Fruit fly (Drosophila melanogaster) whole organism, embryonic: ENCODE measurements around the gene Kah.

ENCODE experiments used
- CG10147 ChIP-seq: fragments of 200-800 bp; sonication (Bioruptor generic); optimal IDR thresholded peaks from 2 replicates; lab custom pipeline; 2019; ENCODE audit warnings: missing biosample characterization, mild to moderate bottlenecking, missing genetic modification characterization, moderate library complexity
- CG1024 ChIP-seq: fragments of 200-800 bp; sonication (Bioruptor generic); IDR thresholded peaks from 2 replicates; pipeline ENCODE4 v1.3.6; 2022; ENCODE audit warnings: missing biosample characterization, missing genetic modification characterization
- CG11723 ChIP-seq: fragments of 200-800 bp; sonication (Bioruptor generic); optimal IDR thresholded peaks from 2 replicates; lab custom pipeline; 2017; ENCODE audit warnings: missing biosample characterization, mild to moderate bottlenecking, missing genetic modification characterization
- CG1647 ChIP-seq: fragments of 200-800 bp; sonication (Bioruptor generic); optimal IDR thresholded peaks from 3 replicates; lab custom pipeline; 2016; ENCODE audit warnings: missing biosample characterization, missing genetic modification characterization
- CG16815 ChIP-seq: fragments of 200-800 bp; sonication (Bioruptor generic); optimal IDR thresholded peaks from 3 replicates; lab custom pipeline; 2017; ENCODE audit warnings: missing biosample characterization, mild to moderate bottlenecking, missing genetic modification characterization
- CG17361 ChIP-seq: fragments of 200-800 bp; sonication (Bioruptor generic); IDR thresholded peaks from 3 replicates; pipeline ENCODE4 v1.3.6; 2022; ENCODE audit warnings: missing biosample characterization, missing genetic modification characterization
- CG17829 ChIP-seq: fragments of 200-800 bp; optimal IDR thresholded peaks from 2 replicates; lab custom pipeline; 2019; ENCODE audit warnings: missing biosample characterization, mild to moderate bottlenecking, missing genetic modification characterization, moderate library complexity
- CG18599 ChIP-seq: fragments of 200-800 bp; sonication (Bioruptor generic); optimal IDR thresholded peaks from 3 replicates; lab custom pipeline; 2017; ENCODE audit warnings: missing biosample characterization, missing genetic modification characterization, mild to moderate bottlenecking, moderate library complexity, missing genetic modification reagents
- CG31388 ChIP-seq: fragments of 200-800 bp; sonication (Bioruptor generic); optimal IDR thresholded peaks from 2 replicates; lab custom pipeline; 2016; ENCODE audit warnings: missing biosample characterization, missing genetic modification characterization
- CG3281 ChIP-seq: fragments of 200-800 bp; sonication (Bioruptor generic); optimal IDR thresholded peaks from 3 replicates; lab custom pipeline; 2017; ENCODE audit warnings: missing biosample characterization, mild to moderate bottlenecking, missing genetic modification characterization
- CG3838 ChIP-seq: fragments of 200-800 bp; sonication (Bioruptor generic); optimal IDR thresholded peaks from 3 replicates; lab custom pipeline; 2016; ENCODE audit warnings: missing biosample characterization, missing genetic modification characterization
- CG43689 ChIP-seq: fragments of 200-800 bp; sonication (Bioruptor generic); IDR thresholded peaks from 2 replicates; pipeline ENCODE4 v1.3.6; 2022; ENCODE audit warnings: missing biosample characterization, missing genetic modification characterization
- CG4404 ChIP-seq: fragments of 200-800 bp; sonication (Bioruptor generic); IDR thresholded peaks from 2 replicates; pipeline ENCODE4 v1.3.6; 2022; ENCODE audit warnings: missing biosample characterization, missing genetic modification characterization
- CG4424 ChIP-seq: fragments of 200-800 bp; sonication (Bioruptor generic); optimal IDR thresholded peaks from 3 replicates; lab custom pipeline; 2016; ENCODE audit warnings: missing biosample characterization, missing genetic modification characterization
- CG5180 ChIP-seq: fragments of 200-800 bp; sonication (Bioruptor generic); optimal IDR thresholded peaks from 3 replicates; lab custom pipeline; 2017; ENCODE audit warnings: missing biosample characterization, missing genetic modification characterization, mild to moderate bottlenecking, moderate library complexity, missing genetic modification reagents
- CG5953 ChIP-seq: fragments of 200-800 bp; sonication (Bioruptor generic); IDR thresholded peaks from 2 replicates; pipeline ENCODE4 v1.3.6; 2022; ENCODE audit warnings: missing biosample characterization, missing genetic modification characterization
- CG6765 ChIP-seq: fragments of 200-800 bp; sonication (Bioruptor generic); optimal IDR thresholded peaks from 3 replicates; lab custom pipeline; 2017; ENCODE audit warnings: missing biosample characterization, mild to moderate bottlenecking, missing genetic modification characterization
- CG6813 ChIP-seq: fragments of 200-800 bp; sonication (Bioruptor generic); optimal IDR thresholded peaks from 2 replicates; lab custom pipeline; 2017; ENCODE audit warnings: missing biosample characterization, missing genetic modification characterization, mild to moderate bottlenecking, moderate library complexity, missing genetic modification reagents
- CG7271 ChIP-seq: fragments of 200-800 bp; sonication (Bioruptor generic); optimal IDR thresholded peaks from 2 replicates; lab custom pipeline; 2018; ENCODE audit warnings: missing biosample characterization, mild to moderate bottlenecking, missing genetic modification characterization, moderate library complexity
- CG8281 ChIP-seq: fragments of 200-800 bp; sonication (Bioruptor generic); optimal IDR thresholded peaks from 2 replicates; lab custom pipeline; 2018; ENCODE audit warnings: missing biosample characterization, mild to moderate bottlenecking, missing genetic modification characterization, moderate library complexity
- CTCF ChIP-seq: fragments of 200-800 bp; sonication (Bioruptor generic); optimal IDR thresholded peaks from 2 replicates; lab custom pipeline; 2017; ENCODE audit warnings: missing biosample characterization, mild to moderate bottlenecking, missing genetic modification characterization, moderate library complexity
- CoRest ChIP-seq: fragments of 200-800 bp; sonication (Bioruptor generic); optimal IDR thresholded peaks from 3 replicates; lab custom pipeline; 2018; ENCODE audit warnings: missing biosample characterization, mild to moderate bottlenecking, missing genetic modification characterization, moderate library complexity
- Doc3 ChIP-seq: fragments of 200-800 bp; sonication (Bioruptor generic); IDR thresholded peaks from 3 replicates; pipeline ENCODE4 v1.3.6; 2022; ENCODE audit warnings: missing biosample characterization, missing genetic modification characterization; ENCODE audit not compliant: partially characterized antibody
- HLHmδ ChIP-seq: fragments of 200-800 bp; sonication (Bioruptor generic); optimal IDR thresholded peaks from 2 replicates; lab custom pipeline; 2018; ENCODE audit warnings: missing biosample characterization, mild to moderate bottlenecking, missing genetic modification characterization, moderate library complexity
- Hr3 ChIP-seq: fragments of 200-800 bp; sonication (Bioruptor generic); optimal IDR thresholded peaks from 3 replicates; lab custom pipeline; 2016; ENCODE audit warnings: missing biosample characterization, missing genetic modification characterization
- Hr78 ChIP-seq, 2 experiments: fragments of 200-800 bp in 1 of 2; fragments of >200 bp in 1 of 2; sonication (Bioruptor generic) in 1 of 2; optimal IDR thresholded peaks; 2 replicates each; lab custom pipeline; 2017 to 2019; ENCODE audit warnings: missing biosample characterization in 2 of 2, missing genetic modification characterization in 2 of 2, mild to moderate bottlenecking in 1 of 2, moderate library complexity in 1 of 2
- Meics ChIP-seq: fragments of 200-800 bp; sonication (Bioruptor generic); optimal IDR thresholded peaks from 2 replicates; lab custom pipeline; 2017; ENCODE audit warnings: missing biosample characterization, mild to moderate bottlenecking, missing genetic modification characterization
- NC2β ChIP-seq: fragments of 200-800 bp; sonication (Bioruptor generic); optimal IDR thresholded peaks from 2 replicates; lab custom pipeline; 2016; ENCODE audit warnings: missing biosample characterization, missing genetic modification characterization
- NfI ChIP-seq: fragments of 200-800 bp; sonication (Bioruptor generic); optimal IDR thresholded peaks from 3 replicates; lab custom pipeline; 2018; ENCODE audit warnings: missing biosample characterization, mild to moderate bottlenecking, missing genetic modification characterization, moderate library complexity
- Pdp1 ChIP-seq, 2 experiments: fragments of 200-800 bp; sonication (Bioruptor generic); optimal IDR thresholded peaks; 3 replicates each; lab custom pipeline; 2016; ENCODE audit warnings: missing biosample characterization in 2 of 2, missing genetic modification characterization in 2 of 2, mild to moderate bottlenecking in 1 of 2, moderate library complexity in 1 of 2
- Stat92E ChIP-seq, 3 experiments: fragments of >200 bp in 2 of 3; fragments of 200-800 bp in 1 of 3; sonication (Bioruptor generic) in 1 of 3; optimal IDR thresholded peaks; 2 replicates each; lab custom pipeline; 2017 to 2019; ENCODE audit warnings: missing biosample characterization in 3 of 3, missing genetic modification characterization in 3 of 3, mild to moderate bottlenecking in 1 of 3, moderate library complexity in 1 of 3
- Taf1 ChIP-seq: fragments of 200-800 bp; sonication (Bioruptor generic); IDR thresholded peaks from 2 replicates; pipeline ENCODE4 v1.3.6; 2022; ENCODE audit warnings: missing biosample characterization, missing genetic modification characterization
- Usf ChIP-seq: fragments of 200-800 bp; sonication (Bioruptor generic); optimal IDR thresholded peaks from 2 replicates; lab custom pipeline; 2017; ENCODE audit warnings: missing genotype, missing biosample characterization, missing genetic modification characterization
- amos ChIP-seq: fragments of 200-800 bp; sonication (Bioruptor generic); IDR thresholded peaks from 2 replicates; pipeline ENCODE4 v1.3.6; 2022; ENCODE audit warnings: missing biosample characterization, missing genetic modification characterization; ENCODE audit not compliant: partially characterized antibody
- aop ChIP-seq: fragments of 200-800 bp; sonication (Bioruptor generic); IDR thresholded peaks from 2 replicates; pipeline ENCODE4 v1.3.6; 2022; ENCODE audit warnings: missing biosample characterization, missing genetic modification characterization
- chinmo ChIP-seq: fragments of 200-800 bp; sonication (Bioruptor generic); IDR thresholded peaks from 4 replicates; pipeline ENCODE4 v1.3.6; 2022; ENCODE audit warnings: missing biosample characterization, missing genetic modification characterization; ENCODE audit not compliant: partially characterized antibody
- cwo ChIP-seq: fragments of 200-800 bp; sonication (Bioruptor generic); optimal IDR thresholded peaks from 3 replicates; lab custom pipeline; 2017; ENCODE audit warnings: missing biosample characterization, missing genetic modification characterization, mild to moderate bottlenecking, moderate library complexity, missing genetic modification reagents
- danr ChIP-seq: fragments of 200-800 bp; sonication (Bioruptor generic); IDR thresholded peaks from 2 replicates; pipeline ENCODE4 v1.3.6; 2022; ENCODE audit warnings: missing biosample characterization, missing genetic modification characterization
- eyg ChIP-seq: fragments of 200-800 bp; sonication (Bioruptor generic); optimal IDR thresholded peaks from 3 replicates; lab custom pipeline; 2016; ENCODE audit warnings: missing biosample characterization, missing genetic modification characterization
- fd3F ChIP-seq: fragments of 200-800 bp; sonication (Bioruptor generic); optimal IDR thresholded peaks from 2 replicates; lab custom pipeline; 2018; ENCODE audit warnings: missing biosample characterization, mild to moderate bottlenecking, missing genetic modification characterization, moderate library complexity
- gsb ChIP-seq: fragments of 200-800 bp; sonication (Bioruptor generic); IDR thresholded peaks from 2 replicates; pipeline ENCODE4 v1.3.6; 2022; ENCODE audit warnings: missing biosample characterization, missing genetic modification characterization
- ham ChIP-seq: fragments of 200-800 bp; sonication (Bioruptor generic); IDR thresholded peaks from 2 replicates; pipeline ENCODE4 v1.3.6; 2022; ENCODE audit warnings: missing biosample characterization, missing genetic modification characterization
- jumu ChIP-seq: fragments of 200-800 bp; sonication (Bioruptor generic); optimal IDR thresholded peaks from 3 replicates; lab custom pipeline; 2016; ENCODE audit warnings: missing biosample characterization, missing genetic modification characterization
- kah ChIP-seq: fragments of 200-800 bp; sonication (Bioruptor generic); optimal IDR thresholded peaks from 2 replicates; lab custom pipeline; 2018; ENCODE audit warnings: missing biosample characterization, mild to moderate bottlenecking, missing genetic modification characterization
- lab ChIP-seq: fragments of 200-800 bp; sonication (Bioruptor generic); optimal IDR thresholded peaks from 3 replicates; lab custom pipeline; 2017; ENCODE audit warnings: missing biosample characterization, missing genetic modification characterization, mild to moderate bottlenecking, moderate library complexity, missing genetic modification reagents
- lmd ChIP-seq: fragments of 200-800 bp; sonication (Bioruptor generic); IDR thresholded peaks from 2 replicates; pipeline ENCODE4 v1.3.6; 2022; ENCODE audit warnings: missing biosample characterization, missing genetic modification characterization
- nmo ChIP-seq: fragments of 200-800 bp; sonication (Bioruptor generic); optimal IDR thresholded peaks from 2 replicates; lab custom pipeline; 2018; ENCODE audit warnings: missing biosample characterization, mild to moderate bottlenecking, missing genetic modification characterization, moderate library complexity
- sens ChIP-seq: fragments of 200-800 bp; sonication (Bioruptor generic); peaks from one replicate; lab custom pipeline; 2016; ENCODE audit warnings: missing biosample characterization, missing genetic modification characterization

Gene Kah

DNA sequence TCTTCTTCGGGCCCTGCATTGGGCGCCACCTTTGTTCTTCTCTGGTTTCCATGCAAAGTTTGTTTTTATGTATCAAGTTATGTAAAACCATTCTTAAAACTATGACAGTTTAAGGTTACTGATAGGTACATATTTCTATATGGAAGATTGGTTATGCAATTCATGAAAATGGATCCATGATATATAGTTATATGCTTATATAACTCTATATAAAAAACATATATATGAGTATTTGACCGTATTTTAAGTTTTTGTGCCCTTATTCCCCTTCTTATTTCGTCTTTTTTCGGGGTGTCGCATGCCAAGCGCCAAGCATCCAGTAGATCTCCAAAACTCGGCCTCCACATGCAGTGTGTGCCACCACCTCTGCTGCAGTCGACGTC, 27.0 kb upstream of the Kah start:
- TF ChIP-seq CG6765 (peak; percentile 32), Pdp1 (GFP tag; optimal IDR thresholded peaks at IDR 0.05; lab: Kevin White, UChicago) (peak in 1 of 2 experiments; percentile 95), jumu (no peak), Usf (GFP tag; lab: Kevin White, UChicago) (no peak), CG17361 (no peak), Stat92E (GFP tag; optimal IDR thresholded peaks at IDR 0.05; lab: Kevin White, UChicago) (no peak), CG18599 (GFP tag; lab: Kevin White, UChicago) (no peak), sens (GFP tag; lab: Kevin White, UChicago) (peak; percentile 70), HLHmδ (GFP tag; lab: Kevin White, UChicago) (peak; percentile 6), CG4424 (GFP tag; lab: Kevin White, UChicago) (no peak), CG6813 (peak; percentile 45), gsb (GFP tag; lab: Robert Waterston, UW) (no peak), Hr3 (GFP tag; lab: Kevin White, UChicago) (no peak), CG4404 (no peak), Taf1 (no peak), CG11723 (GFP tag; lab: Kevin White, UChicago) (no peak)

dm6 chr3L:615425-616046, 26.5 kb upstream of the Kah start:
- TF ChIP-seq CG3838 (GFP tag; lab: Kevin White, UChicago) (peak; percentile 78), danr (GFP tag; lab: Robert Waterston, UW) (peak; percentile 48; the same call in 1 of the 2 replicates), jumu (peak; percentile 85), NC2β (GFP tag; lab: Kevin White, UChicago) (peak; percentile 87), CTCF (GFP tag; lab: Kevin White, UChicago) (peak; percentile 44), CG8281 (tag; lab: Kevin White, UChicago) (peak; percentile 68), Meics (peak; percentile 80), eyg (GFP tag; lab: Kevin White, UChicago) (peak; percentile 72), CG16815 (GFP tag; lab: Kevin White, UChicago) (peak; percentile 67), CG1647 (GFP tag; lab: Kevin White, UChicago) (peak; percentile 74), CG1024 (peak; percentile 74), cwo (GFP tag; lab: Kevin White, UChicago) (peak; percentile 73), aop (GFP tag; lab: Robert Waterston, UW) (peak; percentile 73), kah (GFP tag; lab: Kevin White, UChicago) (peak; percentile 77), chinmo (GFP tag; lab: Robert Waterston, UW) (0 out of 4 replicates have a peak, but pooled peaks have one; percentile 10), nmo (peak; percentile 92), lab (GFP tag; lab: Kevin White, UChicago) (peak; percentile 87), CG5953 (GFP tag; lab: Robert Waterston, UW) (peak; percentile 73), CG31388 (GFP tag; lab: Kevin White, UChicago) (peak; percentile 59), CG7271 (peak; percentile 15), Hr78 (GFP tag; optimal IDR thresholded peaks at IDR 0.05; lab: Kevin White, UChicago) (peak in 1 of 2 experiments; percentile 31), CG17829 (peak; percentile 91), Doc3 (GFP tag; lab: Robert Waterston, UW) (no peak), amos (GFP tag; lab: Robert Waterston, UW) (no peak), ham (peak; percentile 59; the same call in 1 of the 2 replicates), CG10147 (GFP tag; lab: Kevin White, UChicago) (peak; percentile 70), lmd (GFP tag; lab: Robert Waterston, UW) (peak; percentile 90), CG3281 (GFP tag; lab: Kevin White, UChicago) (peak; percentile 77), CoRest (tag; lab: Kevin White, UChicago) (peak; percentile 89), CG4424 (GFP tag; lab: Kevin White, UChicago) (peak; percentile 86), CG43689 (GFP tag; lab: Robert Waterston, UW) (peak; percentile 82), CG5180 (GFP tag; lab: Kevin White, UChicago) (peak; percentile 62), NfI (peak; percentile 72), fd3F (GFP tag; lab: Kevin White, UChicago) (peak; percentile 68)
